Worm (Caenorhabditis elegans) whole organism, L2 larva: Measurements from ENCODE around the gene fipr-4.

ENCODE experiments used
- C34F6.9 ChIP-seq: fragments of 150-350 bp; optimal IDR thresholded peaks from 2 replicates; lab custom pipeline; 2014; ENCODE audit warnings: missing biosample characterization, missing genetic modification characterization
- F13H6.1 ChIP-seq: sonication (generic microtip); optimal IDR thresholded peaks from 2 replicates; lab custom pipeline; 2016; ENCODE audit warnings: missing genetic modification characterization, missing compliant biosample characterization
- Y55F3AM.14 ChIP-seq: fragments of 200-800 bp; sonication (Bioruptor generic); optimal IDR thresholded peaks from 2 replicates; lab custom pipeline; 2018; ENCODE audit warnings: mild to moderate bottlenecking, missing genetic modification characterization, missing compliant biosample characterization
- ama-1 ChIP-seq: fragments of 150-350 bp; optimal IDR thresholded peaks from 2 replicates; lab custom pipeline; 2018; ENCODE audit warnings: inconsistent platforms
- blmp-1 ChIP-seq: sonication (generic microtip); optimal IDR thresholded peaks from 2 replicates; lab custom pipeline; 2017; ENCODE audit warnings: missing genetic modification characterization, mild to moderate bottlenecking, missing compliant biosample characterization, antibody characterized with exemption, moderate library complexity; ENCODE audit not compliant: insufficient read depth
- ceh-82 ChIP-seq: fragments of 150-350 bp; optimal IDR thresholded peaks from 2 replicates; lab custom pipeline; 2014; ENCODE audit warnings: missing biosample characterization, missing genetic modification characterization
- egl-27 ChIP-seq: sonication (generic microtip); optimal IDR thresholded peaks from 3 replicates; lab custom pipeline; 2017; ENCODE audit warnings: missing biosample characterization, missing genetic modification reagents, missing genetic modification characterization
- elt-3 ChIP-seq: sonication (generic microtip); optimal IDR thresholded peaks from 2 replicates; lab custom pipeline; 2017; ENCODE audit warnings: missing biosample characterization, missing genetic modification characterization
- fos-1 ChIP-seq: fragments of 150-350 bp; optimal IDR thresholded peaks from 2 replicates; lab custom pipeline; 2014; ENCODE audit warnings: missing biosample characterization, missing genetic modification characterization
- gmeb-1 ChIP-seq: fragments of 150-350 bp; optimal IDR thresholded peaks from 2 replicates; lab custom pipeline; 2014; ENCODE audit warnings: missing biosample characterization, missing genetic modification characterization
- lin-11 ChIP-seq: fragments of 150-350 bp; sonication (generic microtip); optimal IDR thresholded peaks from 2 replicates; lab custom pipeline; 2014; ENCODE audit warnings: missing biosample characterization, missing genetic modification characterization, inconsistent platforms, mixed read lengths
- lin-39 ChIP-seq: fragments of 150-350 bp; optimal IDR thresholded peaks from 2 replicates; lab custom pipeline; 2014; ENCODE audit warnings: missing biosample characterization, missing genetic modification reagents, missing genetic modification characterization
- lsy-2 ChIP-seq, 2 experiments: fragments of 150-350 bp in 1 of 2; sonication (generic microtip) in 1 of 2; optimal IDR thresholded peaks; 2 replicates each; lab custom pipeline; 2014 to 2017; ENCODE audit warnings: missing biosample characterization in 2 of 2, missing genetic modification characterization in 2 of 2
- mbf-1 ChIP-seq: sonication (generic microtip); optimal IDR thresholded peaks from 2 replicates; lab custom pipeline; 2017; ENCODE audit warnings: missing biosample characterization, missing genetic modification characterization
- nhr-10 ChIP-seq: sonication (generic microtip); optimal IDR thresholded peaks from 2 replicates; lab custom pipeline; 2017; ENCODE audit warnings: missing biosample characterization, missing genetic modification characterization
- nhr-11 ChIP-seq: fragments of 150-350 bp; optimal IDR thresholded peaks from 2 replicates; lab custom pipeline; 2014; ENCODE audit warnings: missing biosample characterization, missing genetic modification characterization
- nhr-12 ChIP-seq: fragments of 150-350 bp; optimal IDR thresholded peaks from 2 replicates; lab custom pipeline; 2014; ENCODE audit warnings: missing biosample characterization, missing genetic modification characterization
- nhr-129 ChIP-seq: fragments of 150-350 bp; optimal IDR thresholded peaks from 2 replicates; lab custom pipeline; 2014; ENCODE audit warnings: missing biosample characterization, missing genetic modification characterization
- nhr-21 ChIP-seq: fragments of 150-350 bp; optimal IDR thresholded peaks from 2 replicates; lab custom pipeline; 2014; ENCODE audit warnings: missing biosample characterization, missing genetic modification characterization
- nhr-23 ChIP-seq: fragments of 150-350 bp; optimal IDR thresholded peaks from 2 replicates; lab custom pipeline; 2014; ENCODE audit warnings: missing biosample characterization, missing genetic modification reagents, missing genetic modification characterization
- nhr-25 ChIP-seq: fragments of 150-350 bp; sonication (generic microtip); optimal IDR thresholded peaks from 3 replicates; lab custom pipeline; 2014; ENCODE audit warnings: missing biosample characterization, missing genetic modification characterization
- nhr-6 ChIP-seq: fragments of 150-350 bp; optimal IDR thresholded peaks from 2 replicates; lab custom pipeline; 2014; ENCODE audit warnings: missing biosample characterization, missing genetic modification characterization
- nhr-77 ChIP-seq: fragments of 150-350 bp; optimal IDR thresholded peaks from 2 replicates; lab custom pipeline; 2014; ENCODE audit warnings: missing biosample characterization, missing genetic modification characterization
- sma-3 ChIP-seq: sonication (generic microtip); optimal IDR thresholded peaks from 2 replicates; lab custom pipeline; 2016; ENCODE audit warnings: missing genetic modification reagents, missing genetic modification characterization, missing compliant biosample characterization
- sma-9 ChIP-seq, 2 experiments: fragments of 150-350 bp in 1 of 2; sonication (generic microtip) in 1 of 2; optimal IDR thresholded peaks; 2 replicates each; lab custom pipeline; 2014 to 2016; ENCODE audit warnings: missing genetic modification characterization in 2 of 2, mild to moderate bottlenecking in 1 of 2, missing biosample characterization in 1 of 2, missing compliant biosample characterization in 1 of 2, missing genetic modification reagents in 1 of 2, moderate library complexity in 1 of 2
- unc-55 ChIP-seq: fragments of 150-350 bp; sonication (generic microtip); optimal IDR thresholded peaks from 3 replicates; lab custom pipeline; 2014; ENCODE audit warnings: missing biosample characterization, missing genetic modification reagents, missing genetic modification characterization
- unc-62 ChIP-seq: fragments of 150-350 bp; optimal IDR thresholded peaks from 2 replicates; lab custom pipeline; 2014; ENCODE audit warnings: missing biosample characterization, missing genetic modification reagents, missing genetic modification characterization
- zag-1 ChIP-seq: fragments of 150-350 bp; optimal IDR thresholded peaks from 2 replicates; lab custom pipeline; 2014; ENCODE audit warnings: missing biosample characterization, missing genetic modification characterization
- ztf-11 ChIP-seq: sonication (generic microtip); optimal IDR thresholded peaks from 2 replicates; lab custom pipeline; 2017; ENCODE audit warnings: missing biosample characterization, missing genetic modification characterization
- ztf-4 ChIP-seq: fragments of 150-350 bp; optimal IDR thresholded peaks from 2 replicates; lab custom pipeline; 2014; ENCODE audit warnings: missing biosample characterization, missing genetic modification characterization

The fipr-4 gene

ce11 chrV:10273837-10274236 lies 45.6 kb upstream of the fipr-4 start (continued):
- TF ChIP-seq ama-1 (lab: Kevin White, UChicago) (no peak), sma-3 (GFP tag; lab: Kevin White, UChicago) (no peak)

- TF ChIP-seq egl-27 (no peak), mbf-1 (no peak), elt-3 (tag; lab: Kevin White, UChicago) (no peak), unc-55 (no peak), nhr-25 (tag; lab: Kevin White, UChicago) (no peak)
- TF ChIP-seq, all 48 proteins: peak for 0
Observed at ce11 chrV:10270214-10270613, 42.0 kb upstream of the fipr-4 start, which contains the start of gene ric-4. Gene ric-4, minus strand, starts transcription at chrV:10270314.

- TF ChIP-seq ceh-82 (no peak), unc-62 (GFP tag; lab: Kevin White, UChicago) (no peak), nhr-21 (no peak)
Observed at ce11 chrV:10266050-10266449, 37.8 kb upstream of the fipr-4 start.

ce11 chrV:10265019-10265418 lies 36.8 kb upstream of the fipr-4 start:
- TF ChIP-seq lin-39 (tag; lab: Kevin White, UChicago) (no peak), nhr-6 (tag; lab: Kevin White, UChicago) (no peak), elt-3 (tag; lab: Kevin White, UChicago) (no peak), nhr-11 (tag; lab: Kevin White, UChicago) (no peak), ceh-82 (no peak), F13H6.1 (tag; lab: Kevin White, UChicago) (no peak), nhr-12 (tag; lab: Kevin White, UChicago) (no peak), lin-11 (tag; lab: Kevin White, UChicago) (no peak), nhr-21 (no peak), blmp-1 (tag; lab: Kevin White, UChicago) (no peak), nhr-10 (tag; lab: Kevin White, UChicago) (no peak), lsy-2 (tag; optimal IDR thresholded peaks at IDR 0.05; lab: Kevin White, UChicago) (no peak), ztf-11 (no peak), sma-3 (GFP tag; lab: Kevin White, UChicago) (no peak)

- no peak for TF ChIP-seq ztf-4
- no peak for TF ChIP-seq Y55F3AM.14
- no peak for TF ChIP-seq zag-1 (tag; lab: Kevin White, UChicago)
- no peak for TF ChIP-seq nhr-23 (tag; lab: Kevin White, UChicago)
- TF ChIP-seq nhr-10 (tag; lab: Kevin White, UChicago) = no peak
- TF ChIP-seq, all 48 proteins: peak for 0
Observed at ce11 chrV:10260460-10260859, 32.2 kb upstream of the fipr-4 start, which contains the start of gene sri-18. Gene sri-18, minus strand, starts transcription at chrV:10260560.

- no peak for TF ChIP-seq nhr-25 (tag; lab: Kevin White, UChicago)
- TF ChIP-seq ceh-82 = no peak
- peak; percentile 80 for TF ChIP-seq fos-1 (tag; lab: Kevin White, UChicago)
- peak; percentile 55 for TF ChIP-seq sma-9 (GFP tag; optimal IDR thresholded peaks at IDR 0.05; lab: Kevin White, UChicago)
- no peak for TF ChIP-seq sma-9 (tag; optimal IDR thresholded peaks at IDR 0.05; lab: Kevin White, UChicago)
- TF ChIP-seq F13H6.1 (tag; lab: Kevin White, UChicago) = peak; percentile 5
- TF ChIP-seq ztf-11 = no peak
Observed at ce11 chrV:10256050-10256449, 27.8 kb upstream of the fipr-4 start, which contains the start of gene nhr-232. Gene nhr-232, plus strand, starts transcription at chrV:10256170.

- TF ChIP-seq fos-1 (tag; lab: Kevin White, UChicago) (peak; percentile 48), nhr-129 (tag; lab: Kevin White, UChicago) (peak; percentile 88), lsy-2 (tag; optimal IDR thresholded peaks at IDR 0.05; lab: Kevin White, UChicago) (peak in 1 of 2 experiments; percentile 15), nhr-21 (no peak), blmp-1 (tag; lab: Kevin White, UChicago) (peak; percentile 53), C34F6.9 (tag; lab: Kevin White, UChicago) (peak; percentile 60), ama-1 (lab: Kevin White, UChicago) (peak; percentile 19), gmeb-1 (tag; lab: Kevin White, UChicago) (peak; percentile 2), nhr-77 (tag; lab: Kevin White, UChicago) (no peak), unc-55 (peak; percentile 75)
Observed at ce11 chrV:10255005-10255472, 26.8 kb upstream of the fipr-4 start, which contains the start of gene rop-1. Gene rop-1, minus strand, starts transcription at chrV:10255055.
